Worm (Caenorhabditis elegans) whole organism, L2 larva: ENCODE measurements around the gene F49F1.5.

Experiments
- F13H6.1 ChIP-seq: sonication (generic microtip); optimal IDR thresholded peaks from 2 replicates; lab custom pipeline; 2016; ENCODE audit warnings: missing genetic modification characterization, missing compliant biosample characterization
- R02D3.7 ChIP-seq: fragments of 150-350 bp; optimal IDR thresholded peaks from 2 replicates; lab custom pipeline; 2014; ENCODE audit warnings: missing biosample characterization, missing genetic modification characterization
- Y55F3AM.14 ChIP-seq: fragments of 200-800 bp; sonication (Bioruptor generic); optimal IDR thresholded peaks from 2 replicates; lab custom pipeline; 2018; ENCODE audit warnings: mild to moderate bottlenecking, missing genetic modification characterization, missing compliant biosample characterization
- alr-1 ChIP-seq: fragments of 150-350 bp; optimal IDR thresholded peaks from 2 replicates; lab custom pipeline; 2014; ENCODE audit warnings: missing biosample characterization, missing genetic modification characterization
- aly-2 ChIP-seq: fragments of 150-350 bp; optimal IDR thresholded peaks from 2 replicates; lab custom pipeline; 2014; ENCODE audit warnings: missing biosample characterization, missing genetic modification characterization
- ama-1 ChIP-seq: fragments of 150-350 bp; optimal IDR thresholded peaks from 2 replicates; lab custom pipeline; 2018; ENCODE audit warnings: inconsistent platforms
- blmp-1 ChIP-seq: sonication (generic microtip); optimal IDR thresholded peaks from 2 replicates; lab custom pipeline; 2017; ENCODE audit warnings: missing genetic modification characterization, mild to moderate bottlenecking, missing compliant biosample characterization, antibody characterized with exemption, moderate library complexity; ENCODE audit not compliant: insufficient read depth
- ceh-82 ChIP-seq: fragments of 150-350 bp; optimal IDR thresholded peaks from 2 replicates; lab custom pipeline; 2014; ENCODE audit warnings: missing biosample characterization, missing genetic modification characterization
- crh-2 ChIP-seq: sonication (generic microtip); optimal IDR thresholded peaks from 2 replicates; lab custom pipeline; 2017; ENCODE audit warnings: missing biosample characterization, missing genetic modification characterization
- dmd-4 ChIP-seq: sonication (generic microtip); optimal IDR thresholded peaks from 2 replicates; lab custom pipeline; 2017; ENCODE audit warnings: missing biosample characterization, missing genetic modification characterization
- egl-27 ChIP-seq: sonication (generic microtip); optimal IDR thresholded peaks from 3 replicates; lab custom pipeline; 2017; ENCODE audit warnings: missing biosample characterization, missing genetic modification reagents, missing genetic modification characterization
- elt-1 ChIP-seq: fragments of 150-350 bp; optimal IDR thresholded peaks from 2 replicates; lab custom pipeline; 2014; ENCODE audit warnings: missing biosample characterization, missing genetic modification characterization
- elt-3 ChIP-seq: sonication (generic microtip); optimal IDR thresholded peaks from 2 replicates; lab custom pipeline; 2017; ENCODE audit warnings: missing biosample characterization, missing genetic modification characterization
- fos-1 ChIP-seq: fragments of 150-350 bp; optimal IDR thresholded peaks from 2 replicates; lab custom pipeline; 2014; ENCODE audit warnings: missing biosample characterization, missing genetic modification characterization
- lin-11 ChIP-seq: fragments of 150-350 bp; sonication (generic microtip); optimal IDR thresholded peaks from 2 replicates; lab custom pipeline; 2014; ENCODE audit warnings: missing biosample characterization, missing genetic modification characterization, inconsistent platforms, mixed read lengths
- lin-13 ChIP-seq: fragments of 150-350 bp; optimal IDR thresholded peaks from 2 replicates; lab custom pipeline; 2014; ENCODE audit warnings: missing biosample characterization, missing genetic modification reagents, missing genetic modification characterization
- lin-39 ChIP-seq: fragments of 150-350 bp; optimal IDR thresholded peaks from 2 replicates; lab custom pipeline; 2014; ENCODE audit warnings: missing biosample characterization, missing genetic modification reagents, missing genetic modification characterization
- lsy-2 ChIP-seq, 2 experiments: fragments of 150-350 bp in 1 of 2; sonication (generic microtip) in 1 of 2; optimal IDR thresholded peaks; 2 replicates each; lab custom pipeline; 2014 to 2017; ENCODE audit warnings: missing biosample characterization in 2 of 2, missing genetic modification characterization in 2 of 2
- mab-5 ChIP-seq: fragments of 150-350 bp; optimal IDR thresholded peaks from 2 replicates; lab custom pipeline; 2014; ENCODE audit warnings: missing biosample characterization, missing genetic modification characterization
- mbf-1 ChIP-seq: sonication (generic microtip); optimal IDR thresholded peaks from 2 replicates; lab custom pipeline; 2017; ENCODE audit warnings: missing biosample characterization, missing genetic modification characterization
- mdl-1 ChIP-seq, 2 experiments: fragments of 150-350 bp in 1 of 2; sonication (generic microtip) in 1 of 2; optimal IDR thresholded peaks; 2 replicates each; lab custom pipeline; 2017; ENCODE audit warnings: missing biosample characterization in 2 of 2, missing genetic modification characterization in 2 of 2
- nhr-10 ChIP-seq: sonication (generic microtip); optimal IDR thresholded peaks from 2 replicates; lab custom pipeline; 2017; ENCODE audit warnings: missing biosample characterization, missing genetic modification characterization
- nhr-11 ChIP-seq: fragments of 150-350 bp; optimal IDR thresholded peaks from 2 replicates; lab custom pipeline; 2014; ENCODE audit warnings: missing biosample characterization, missing genetic modification characterization
- nhr-12 ChIP-seq: fragments of 150-350 bp; optimal IDR thresholded peaks from 2 replicates; lab custom pipeline; 2014; ENCODE audit warnings: missing biosample characterization, missing genetic modification characterization
- nhr-129 ChIP-seq: fragments of 150-350 bp; optimal IDR thresholded peaks from 2 replicates; lab custom pipeline; 2014; ENCODE audit warnings: missing biosample characterization, missing genetic modification characterization
- nhr-21 ChIP-seq: fragments of 150-350 bp; optimal IDR thresholded peaks from 2 replicates; lab custom pipeline; 2014; ENCODE audit warnings: missing biosample characterization, missing genetic modification characterization
- nhr-23 ChIP-seq: fragments of 150-350 bp; optimal IDR thresholded peaks from 2 replicates; lab custom pipeline; 2014; ENCODE audit warnings: missing biosample characterization, missing genetic modification reagents, missing genetic modification characterization
- nhr-237 ChIP-seq: fragments of 150-350 bp; optimal IDR thresholded peaks from 2 replicates; lab custom pipeline; 2014; ENCODE audit warnings: missing biosample characterization, missing genetic modification characterization
- nhr-25 ChIP-seq: fragments of 150-350 bp; sonication (generic microtip); optimal IDR thresholded peaks from 3 replicates; lab custom pipeline; 2014; ENCODE audit warnings: missing biosample characterization, missing genetic modification characterization
- nhr-6 ChIP-seq: fragments of 150-350 bp; optimal IDR thresholded peaks from 2 replicates; lab custom pipeline; 2014; ENCODE audit warnings: missing biosample characterization, missing genetic modification characterization
- nhr-77 ChIP-seq: fragments of 150-350 bp; optimal IDR thresholded peaks from 2 replicates; lab custom pipeline; 2014; ENCODE audit warnings: missing biosample characterization, missing genetic modification characterization
- peb-1 ChIP-seq: fragments of 150-350 bp; optimal IDR thresholded peaks from 2 replicates; lab custom pipeline; 2014; ENCODE audit warnings: missing biosample characterization, missing genetic modification characterization
- sem-4 ChIP-seq: fragments of 150-350 bp; optimal IDR thresholded peaks from 2 replicates; lab custom pipeline; 2014; ENCODE audit warnings: missing biosample characterization, missing genetic modification reagents, missing genetic modification characterization
- skn-1 ChIP-seq: sonication (generic microtip); optimal IDR thresholded peaks from 2 replicates; lab custom pipeline; 2017; ENCODE audit warnings: missing biosample characterization, missing genetic modification characterization
- sma-9 ChIP-seq, 2 experiments: fragments of 150-350 bp in 1 of 2; sonication (generic microtip) in 1 of 2; optimal IDR thresholded peaks; 2 replicates each; lab custom pipeline; 2014 to 2016; ENCODE audit warnings: missing genetic modification characterization in 2 of 2, mild to moderate bottlenecking in 1 of 2, missing biosample characterization in 1 of 2, missing compliant biosample characterization in 1 of 2, missing genetic modification reagents in 1 of 2, moderate library complexity in 1 of 2
- unc-39 ChIP-seq: fragments of 150-350 bp; optimal IDR thresholded peaks from 2 replicates; lab custom pipeline; 2014; ENCODE audit warnings: missing biosample characterization, missing genetic modification characterization
- unc-62 ChIP-seq: fragments of 150-350 bp; optimal IDR thresholded peaks from 2 replicates; lab custom pipeline; 2014; ENCODE audit warnings: missing biosample characterization, missing genetic modification reagents, missing genetic modification characterization
- ztf-4 ChIP-seq: fragments of 150-350 bp; optimal IDR thresholded peaks from 2 replicates; lab custom pipeline; 2014; ENCODE audit warnings: missing biosample characterization, missing genetic modification characterization

Gene F49F1.5

DNA sequence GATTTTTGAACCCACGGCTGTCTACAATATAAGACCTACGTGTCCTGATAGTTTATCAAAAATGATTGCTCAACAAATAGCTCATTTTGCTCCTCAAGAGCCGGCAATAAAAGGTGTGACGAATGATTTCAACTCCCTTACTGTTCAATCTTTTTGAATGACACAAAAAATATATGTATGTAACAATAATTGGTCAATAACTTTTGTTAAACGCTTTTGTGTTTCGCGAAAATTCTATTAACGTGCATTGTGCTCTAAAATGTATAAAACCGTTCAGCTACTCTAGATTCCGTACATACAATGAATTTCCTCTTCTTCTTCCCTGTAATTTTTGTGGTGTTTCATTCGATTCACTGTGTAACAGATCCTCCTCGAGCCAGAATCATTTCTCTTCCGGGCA lies 40.7 kb downstream of the F49F1.5 start, which contains the start of gene C35B1.4:
TSS of gene C35B1.4 (plus strand) at position 301 of the 400 bp plus-strand sequence.
- no peak for TF ChIP-seq nhr-6
- no peak for TF ChIP-seq nhr-77 (tag; lab: Kevin White, UChicago)
- no peak for TF ChIP-seq nhr-11 (tag; lab: Kevin White, UChicago)
- no peak for TF ChIP-seq lin-39
- TF ChIP-seq egl-27: no peak
- TF ChIP-seq Y55F3AM.14: no peak
- no peak for TF ChIP-seq nhr-237 (tag; lab: Kevin White, UChicago)
- TF ChIP-seq mab-5: no peak
- no peak for TF ChIP-seq lin-13 (GFP tag; lab: Kevin White, UChicago)
- TF ChIP-seq F13H6.1 (tag; lab: Kevin White, UChicago): no peak
- TF ChIP-seq alr-1 (tag; lab: Kevin White, UChicago): no peak

DNA sequence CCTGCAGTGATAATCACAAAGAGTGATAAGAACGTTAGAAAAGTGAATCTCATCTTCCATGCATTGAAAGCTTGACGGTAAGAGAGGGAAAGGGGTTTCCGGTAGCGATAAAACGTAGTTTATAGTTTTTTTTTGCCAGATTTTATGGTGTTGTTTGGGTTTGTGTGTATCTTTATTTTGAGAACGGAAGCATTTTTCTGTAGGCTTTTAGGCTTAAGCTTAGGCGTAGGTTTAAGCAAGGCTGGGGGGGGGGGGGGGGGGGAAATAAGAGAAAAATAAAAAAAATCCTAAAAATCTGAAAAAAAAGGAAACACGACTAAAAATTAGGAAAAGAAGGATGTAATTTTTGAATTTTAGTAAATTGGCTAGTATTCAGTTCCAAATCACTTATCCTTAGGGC lies 41.3 kb downstream of the F49F1.5 start, which contains the start of gene C35B1.8:
TSS of gene C35B1.8 (minus strand) at position 101 of the 400 bp plus-strand sequence.
- no peak for TF ChIP-seq nhr-25 (tag; lab: Kevin White, UChicago)
- no peak for TF ChIP-seq mbf-1 (tag; lab: Kevin White, UChicago)
- TF ChIP-seq lin-39: no peak
- no peak for TF ChIP-seq lin-11 (tag; lab: Kevin White, UChicago)
- no peak for TF ChIP-seq sma-9 (GFP tag; optimal IDR thresholded peaks at IDR 0.05; lab: Kevin White, UChicago)
- TF ChIP-seq sma-9 (tag; optimal IDR thresholded peaks at IDR 0.05; lab: Kevin White, UChicago): no peak
- TF ChIP-seq lin-13 (GFP tag; lab: Kevin White, UChicago): no peak
- no peak for TF ChIP-seq nhr-11 (tag; lab: Kevin White, UChicago)
- no peak for TF ChIP-seq dmd-4
- TF ChIP-seq blmp-1 (tag; lab: Kevin White, UChicago): no peak
- TF ChIP-seq nhr-10 (tag; lab: Kevin White, UChicago): no peak
- no peak for TF ChIP-seq aly-2 (tag; lab: Kevin White, UChicago)
- TF ChIP-seq peb-1 (tag; lab: Kevin White, UChicago): no peak
- no peak for TF ChIP-seq egl-27
- TF ChIP-seq nhr-23 (tag; lab: Kevin White, UChicago): no peak
- TF ChIP-seq ztf-4 (tag; lab: Kevin White, UChicago): no peak
- TF ChIP-seq unc-62 (GFP tag; lab: Kevin White, UChicago): no peak
- no peak for TF ChIP-seq nhr-77 (tag; lab: Kevin White, UChicago)
- TF ChIP-seq nhr-12 (tag; lab: Kevin White, UChicago): no peak

DNA sequence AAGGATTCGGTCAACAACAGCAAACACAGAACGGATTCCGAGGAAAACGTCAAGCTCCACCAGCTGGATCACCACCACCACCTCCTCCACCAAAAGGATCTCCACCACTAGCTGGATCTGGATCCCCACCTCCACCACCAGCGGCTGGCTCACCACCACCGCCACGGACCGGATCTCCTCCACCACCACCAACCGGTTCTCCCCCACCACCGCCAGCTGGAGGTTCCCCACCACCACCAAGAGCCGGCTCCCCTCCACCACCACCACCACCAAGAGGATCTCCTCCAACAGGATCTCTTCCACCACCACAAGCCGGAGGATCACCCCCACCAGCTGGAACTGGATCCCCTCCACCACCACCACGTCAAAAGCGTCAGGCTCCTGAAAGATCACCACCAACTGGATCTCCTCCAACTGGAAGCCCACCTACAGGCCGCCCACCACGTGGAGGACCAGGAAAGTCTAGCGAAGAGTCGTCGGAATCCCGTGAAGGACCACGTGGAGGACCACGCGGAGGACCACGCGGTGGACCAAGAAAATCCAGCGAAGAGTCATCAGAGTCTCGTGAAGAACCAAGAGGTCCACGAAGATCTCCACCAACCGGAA lies 43.4 kb downstream of the F49F1.5 start:
- TF ChIP-seq nhr-21 (tag; lab: Kevin White, UChicago) (no peak), nhr-237 (tag; lab: Kevin White, UChicago) (no peak), unc-62 (GFP tag; lab: Kevin White, UChicago) (no peak), peb-1 (tag; lab: Kevin White, UChicago) (no peak), nhr-6 (no peak), sma-9 (GFP tag; optimal IDR thresholded peaks at IDR 0.05; lab: Kevin White, UChicago) (no peak), sma-9 (tag; optimal IDR thresholded peaks at IDR 0.05; lab: Kevin White, UChicago) (no peak)

DNA sequence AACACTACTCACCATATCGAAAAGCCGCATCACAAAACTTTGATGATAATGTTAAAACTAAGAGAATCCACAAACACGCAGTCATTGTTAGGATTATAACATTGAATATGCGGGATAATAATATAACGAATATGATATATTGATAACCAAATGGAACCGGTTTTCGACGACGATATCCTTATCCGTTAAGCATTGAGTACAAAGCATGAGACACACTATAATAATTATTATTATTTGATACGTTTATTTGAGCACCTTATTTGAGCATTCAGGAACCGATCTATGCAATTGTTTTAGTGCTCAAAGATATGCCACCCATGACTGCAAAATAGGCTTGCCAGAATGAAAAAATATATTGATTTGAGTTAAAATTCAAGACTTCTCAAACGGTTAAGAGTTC lies 45.6 kb downstream of the F49F1.5 start, which contains the start of gene W03D2.9:
TSS of gene W03D2.9 (minus strand) at position 101 of the 400 bp plus-strand sequence.
- TF ChIP-seq fos-1: no peak
- TF ChIP-seq lsy-2 (tag; optimal IDR thresholded peaks at IDR 0.05; lab: Kevin White, UChicago): no peak
- TF ChIP-seq mdl-1 (tag; optimal IDR thresholded peaks at IDR 0.05; lab: Kevin White, UChicago): no peak
- TF ChIP-seq skn-1 (tag; lab: Kevin White, UChicago): no peak
- no peak for TF ChIP-seq unc-39 (tag; lab: Kevin White, UChicago)
- TF ChIP-seq sem-4: no peak
- no peak for TF ChIP-seq nhr-6

DNA sequence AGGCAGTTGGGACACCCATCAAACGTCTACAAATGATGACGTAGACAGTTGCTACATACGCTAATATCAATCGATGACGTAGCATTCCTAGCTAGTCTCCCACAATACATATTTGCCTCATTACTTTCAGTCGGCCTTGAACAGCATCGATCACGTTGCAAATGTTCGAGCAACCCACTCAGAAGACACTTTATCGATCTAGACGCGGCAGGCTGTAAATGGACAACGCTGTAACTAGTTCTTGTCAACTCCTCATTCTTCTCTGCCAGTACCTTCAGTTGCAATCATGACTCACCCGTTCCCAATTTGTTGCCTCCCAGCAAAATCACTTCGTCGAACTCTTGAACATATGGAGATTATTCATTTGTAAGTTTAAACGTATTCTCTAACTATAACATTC lies 48.2 kb downstream of the F49F1.5 start, which contains the start of gene pqn-75:
TSS of gene pqn-75 (plus strand) at position 301 of the 400 bp plus-strand sequence.
- TF ChIP-seq dmd-4: no peak
- no peak for TF ChIP-seq nhr-10 (tag; lab: Kevin White, UChicago)
- no peak for TF ChIP-seq lin-39
- TF ChIP-seq ztf-4 (tag; lab: Kevin White, UChicago): no peak
- no peak for TF ChIP-seq elt-1 (tag; lab: Kevin White, UChicago)
- TF ChIP-seq lsy-2 (tag; optimal IDR thresholded peaks at IDR 0.05; lab: Kevin White, UChicago): no peak
- TF ChIP-seq nhr-129 (tag; lab: Kevin White, UChicago): no peak
- no peak for TF ChIP-seq aly-2 (tag; lab: Kevin White, UChicago)
- no peak for TF ChIP-seq nhr-21 (tag; lab: Kevin White, UChicago)
- TF ChIP-seq R02D3.7 (tag; lab: Kevin White, UChicago): no peak
- no peak for TF ChIP-seq elt-3 (tag; lab: Kevin White, UChicago)
- TF ChIP-seq mab-5: no peak
- TF ChIP-seq crh-2 (tag; lab: Kevin White, UChicago): no peak
- no peak for TF ChIP-seq ama-1 (lab: Kevin White, UChicago)
- no peak for TF ChIP-seq lin-13 (GFP tag; lab: Kevin White, UChicago)
- no peak for TF ChIP-seq Y55F3AM.14
- TF ChIP-seq nhr-6: no peak
- TF ChIP-seq unc-62 (GFP tag; lab: Kevin White, UChicago): no peak
- no peak for TF ChIP-seq ceh-82 (tag; lab: Kevin White, UChicago)
- no peak for TF ChIP-seq skn-1 (tag; lab: Kevin White, UChicago)
